Fruit fly (Drosophila melanogaster) whole organism, embryonic: Measurements from ENCODE around the gene raptor.

Experiments used
- B-H2 ChIP-seq: fragments of 200-800 bp; sonication (Bioruptor generic); optimal IDR thresholded peaks from 2 replicates; lab custom pipeline; 2018; ENCODE audit warnings: missing biosample characterization, mild to moderate bottlenecking, missing genetic modification characterization
- BtbVII ChIP-seq: fragments of 200-800 bp; sonication (Bioruptor generic); optimal IDR thresholded peaks from 3 replicates; lab custom pipeline; 2017; ENCODE audit warnings: missing biosample characterization, mild to moderate bottlenecking, missing genetic modification characterization
- CG10979 ChIP-seq: fragments of 200-800 bp; sonication (Bioruptor generic); optimal IDR thresholded peaks from 2 replicates; lab custom pipeline; 2018; ENCODE audit warnings: missing biosample characterization, mild to moderate bottlenecking, missing genetic modification characterization, moderate library complexity
- CG12299 ChIP-seq: fragments of 200-800 bp; sonication (Bioruptor generic); optimal IDR thresholded peaks from 2 replicates; lab custom pipeline; 2018; ENCODE audit warnings: missing biosample characterization, mild to moderate bottlenecking, missing genetic modification characterization
- CG12942 ChIP-seq: fragments of 200-800 bp; sonication (Bioruptor generic); optimal IDR thresholded peaks from 3 replicates; lab custom pipeline; 2016; ENCODE audit warnings: missing biosample characterization, missing genetic modification characterization
- CG13624 ChIP-seq: fragments of 200-800 bp; sonication (Bioruptor generic); optimal IDR thresholded peaks from 2 replicates; lab custom pipeline; 2016; ENCODE audit warnings: missing biosample characterization, missing genetic modification characterization
- CG13894 ChIP-seq: fragments of 200-800 bp; sonication (Bioruptor generic); optimal IDR thresholded peaks from 3 replicates; lab custom pipeline; 2018; ENCODE audit warnings: missing biosample characterization, mild to moderate bottlenecking, missing genetic modification characterization, moderate library complexity
- CG14441 ChIP-seq: fragments of 200-800 bp; sonication (Bioruptor generic); IDR thresholded peaks from 2 replicates; pipeline ENCODE4 v1.3.6; 2022; ENCODE audit warnings: missing biosample characterization, missing genetic modification characterization
- CG1603 ChIP-seq: fragments of 200-800 bp; sonication (Bioruptor generic); optimal IDR thresholded peaks from 2 replicates; lab custom pipeline; 2019; ENCODE audit warnings: missing biosample characterization, mild to moderate bottlenecking, missing genetic modification characterization, moderate library complexity
- CG1647 ChIP-seq: fragments of 200-800 bp; sonication (Bioruptor generic); optimal IDR thresholded peaks from 3 replicates; lab custom pipeline; 2016; ENCODE audit warnings: missing biosample characterization, missing genetic modification characterization
- CG17385 ChIP-seq: fragments of 200-800 bp; sonication (Bioruptor generic); optimal IDR thresholded peaks from 3 replicates; lab custom pipeline; 2018; ENCODE audit warnings: missing biosample characterization, mild to moderate bottlenecking, missing genetic modification characterization
- CG17612 ChIP-seq: fragments of 200-800 bp; sonication (Bioruptor generic); IDR thresholded peaks from 2 replicates; pipeline ENCODE4 v1.3.6; 2022; ENCODE audit warnings: missing biosample characterization, missing genetic modification characterization
- CG2199 ChIP-seq: fragments of 200-800 bp; sonication (Bioruptor generic); IDR thresholded peaks from 3 replicates; pipeline ENCODE4 v1.3.6; 2022; ENCODE audit warnings: missing biosample characterization, missing genetic modification characterization
- CG31365 ChIP-seq: fragments of 200-800 bp; sonication (Bioruptor generic); optimal IDR thresholded peaks from 2 replicates; lab custom pipeline; 2018; ENCODE audit warnings: missing biosample characterization, mild to moderate bottlenecking, missing genetic modification characterization
- CG31441 ChIP-seq: fragments of 200-800 bp; sonication (Bioruptor generic); IDR thresholded peaks from 2 replicates; pipeline ENCODE4 v1.3.6; 2022; ENCODE audit warnings: missing biosample characterization, missing genetic modification characterization
- CG4404 ChIP-seq: fragments of 200-800 bp; sonication (Bioruptor generic); IDR thresholded peaks from 2 replicates; pipeline ENCODE4 v1.3.6; 2022; ENCODE audit warnings: missing biosample characterization, missing genetic modification characterization
- CG5953 ChIP-seq: fragments of 200-800 bp; sonication (Bioruptor generic); IDR thresholded peaks from 2 replicates; pipeline ENCODE4 v1.3.6; 2022; ENCODE audit warnings: missing biosample characterization, missing genetic modification characterization
- CG6813 ChIP-seq: fragments of 200-800 bp; sonication (Bioruptor generic); optimal IDR thresholded peaks from 2 replicates; lab custom pipeline; 2017; ENCODE audit warnings: missing biosample characterization, missing genetic modification characterization, mild to moderate bottlenecking, moderate library complexity, missing genetic modification reagents
- CG7271 ChIP-seq: fragments of 200-800 bp; sonication (Bioruptor generic); optimal IDR thresholded peaks from 2 replicates; lab custom pipeline; 2018; ENCODE audit warnings: missing biosample characterization, mild to moderate bottlenecking, missing genetic modification characterization, moderate library complexity
- CG8281 ChIP-seq: fragments of 200-800 bp; sonication (Bioruptor generic); optimal IDR thresholded peaks from 2 replicates; lab custom pipeline; 2018; ENCODE audit warnings: missing biosample characterization, mild to moderate bottlenecking, missing genetic modification characterization, moderate library complexity
- D19A ChIP-seq: fragments of 200-800 bp; optimal IDR thresholded peaks from 3 replicates; lab custom pipeline; 2019; ENCODE audit warnings: missing biosample characterization, mild to moderate bottlenecking, missing genetic modification characterization, moderate library complexity
- Deaf1 ChIP-seq: fragments of 200-800 bp; optimal IDR thresholded peaks from 3 replicates; lab custom pipeline; 2019; ENCODE audit warnings: missing biosample characterization, mild to moderate bottlenecking, missing genetic modification characterization, moderate library complexity
- Dfd ChIP-seq, 2 experiments: fragments of >200 bp; optimal IDR thresholded peaks; 2 replicates each; lab custom pipeline; 2017; ENCODE audit warnings: missing biosample characterization in 2 of 2, missing genetic modification characterization in 2 of 2
- ERR ChIP-seq: fragments of 200-800 bp; sonication (Bioruptor generic); optimal IDR thresholded peaks from 2 replicates; lab custom pipeline; 2016; ENCODE audit warnings: missing biosample characterization, missing genetic modification characterization
- Ets65A ChIP-seq: fragments of 200-800 bp; sonication (Bioruptor generic); peaks from one replicate; lab custom pipeline; 2016; ENCODE audit warnings: missing biosample characterization, missing genetic modification characterization
- Fer3 ChIP-seq: fragments of 200-800 bp; sonication (Bioruptor generic); optimal IDR thresholded peaks from 2 replicates; lab custom pipeline; 2018; ENCODE audit warnings: missing biosample characterization, mild to moderate bottlenecking, missing genetic modification characterization, moderate library complexity
- Hmr ChIP-seq: fragments of 200-800 bp; sonication (Bioruptor generic); optimal IDR thresholded peaks from 3 replicates; lab custom pipeline; 2017; ENCODE audit warnings: mild to moderate bottlenecking, missing biosample characterization, missing genetic modification reagents, missing genetic modification characterization
- Hr3 ChIP-seq: fragments of 200-800 bp; sonication (Bioruptor generic); optimal IDR thresholded peaks from 3 replicates; lab custom pipeline; 2016; ENCODE audit warnings: missing biosample characterization, missing genetic modification characterization
- Kr ChIP-seq: fragments of 200-800 bp; sonication (Bioruptor generic); optimal IDR thresholded peaks from 2 replicates; lab custom pipeline; 2017; ENCODE audit warnings: missing biosample characterization, mild to moderate bottlenecking, missing genetic modification characterization
- Meics ChIP-seq: fragments of 200-800 bp; sonication (Bioruptor generic); optimal IDR thresholded peaks from 2 replicates; lab custom pipeline; 2017; ENCODE audit warnings: missing biosample characterization, mild to moderate bottlenecking, missing genetic modification characterization
- Mes4 ChIP-seq: fragments of 200-800 bp; sonication (Bioruptor generic); optimal IDR thresholded peaks from 2 replicates; lab custom pipeline; 2016; ENCODE audit warnings: missing biosample characterization, missing genetic modification characterization
- Side ChIP-seq: fragments of 200-800 bp; sonication (Bioruptor generic); optimal IDR thresholded peaks from 2 replicates; lab custom pipeline; 2016; ENCODE audit warnings: missing biosample characterization, missing genetic modification characterization
- Sin3A ChIP-seq: fragments of >200 bp; optimal IDR thresholded peaks from 2 replicates; lab custom pipeline; 2018
- abd-A ChIP-seq: fragments of 200-800 bp; sonication (Bioruptor generic); optimal IDR thresholded peaks from 3 replicates; lab custom pipeline; 2019; ENCODE audit warnings: missing biosample characterization, mild to moderate bottlenecking, missing genetic modification characterization, moderate library complexity
- amos ChIP-seq: fragments of 200-800 bp; sonication (Bioruptor generic); IDR thresholded peaks from 2 replicates; pipeline ENCODE4 v1.3.6; 2022; ENCODE audit warnings: missing biosample characterization, missing genetic modification characterization; ENCODE audit not compliant: partially characterized antibody
- crp ChIP-seq, 2 experiments: fragments of 200-800 bp; sonication (Bioruptor generic); optimal IDR thresholded peaks; 2 replicates in 1 of 2; 3 replicates in 1 of 2; lab custom pipeline; 2017; ENCODE audit warnings: missing biosample characterization in 2 of 2, missing genetic modification characterization in 2 of 2, mild to moderate bottlenecking in 1 of 2, moderate library complexity in 1 of 2
- dimm ChIP-seq: fragments of 200-800 bp; sonication (Bioruptor generic); IDR thresholded peaks from 2 replicates; pipeline ENCODE4 v1.3.6; 2022; ENCODE audit warnings: missing biosample characterization, missing genetic modification characterization
- dmrt11E ChIP-seq: fragments of 200-800 bp; sonication (Bioruptor generic); optimal IDR thresholded peaks from 3 replicates; lab custom pipeline; 2018; ENCODE audit warnings: missing biosample characterization, mild to moderate bottlenecking, missing genetic modification characterization, moderate library complexity
- emc ChIP-seq: fragments of 200-800 bp; sonication (Bioruptor generic); optimal IDR thresholded peaks from 2 replicates; lab custom pipeline; 2016; ENCODE audit warnings: missing biosample characterization, missing genetic modification characterization
- ind ChIP-seq: fragments of 200-800 bp; sonication (Bioruptor generic); optimal IDR thresholded peaks from 3 replicates; lab custom pipeline; 2016; ENCODE audit warnings: missing biosample characterization, missing genetic modification characterization
- inv ChIP-seq: fragments of 200-800 bp; sonication (Bioruptor generic); IDR thresholded peaks from 2 replicates; pipeline ENCODE4 v1.3.6; 2022; ENCODE audit warnings: missing biosample characterization, missing genetic modification characterization; ENCODE audit not compliant: partially characterized antibody
- lab ChIP-seq: fragments of 200-800 bp; sonication (Bioruptor generic); optimal IDR thresholded peaks from 3 replicates; lab custom pipeline; 2017; ENCODE audit warnings: missing biosample characterization, missing genetic modification characterization, mild to moderate bottlenecking, moderate library complexity, missing genetic modification reagents
- prd ChIP-seq, 3 experiments: fragments of >200 bp in 2 of 3; fragments of 200-800 bp in 1 of 3; sonication (Bioruptor generic) in 1 of 3; optimal IDR thresholded peaks in 2 of 3; IDR thresholded peaks in 1 of 3; 2 replicates in 2 of 3; 3 replicates in 1 of 3; pipeline versions ENCODE4 v1.3.6 to Lab custom; 2017 to 2022; ENCODE audit warnings: missing biosample characterization in 1 of 3, missing genetic modification characterization in 1 of 3
- schlank ChIP-seq: fragments of 200-800 bp; sonication (Bioruptor generic); optimal IDR thresholded peaks from 2 replicates; lab custom pipeline; 2018; ENCODE audit warnings: missing biosample characterization, mild to moderate bottlenecking, missing genetic modification characterization
- stc ChIP-seq: fragments of 200-800 bp; sonication (Bioruptor generic); IDR thresholded peaks from 2 replicates; pipeline ENCODE4 v1.3.6; 2022; ENCODE audit warnings: missing biosample characterization, missing genetic modification characterization
- tin ChIP-seq: fragments of 200-800 bp; sonication (Bioruptor generic); optimal IDR thresholded peaks from 3 replicates; lab custom pipeline; 2016; ENCODE audit warnings: missing biosample characterization, missing genetic modification characterization
- twi ChIP-seq: fragments of 200-800 bp; optimal IDR thresholded peaks from 2 replicates; lab custom pipeline; 2019; ENCODE audit warnings: missing biosample characterization, mild to moderate bottlenecking, missing genetic modification characterization, moderate library complexity
- usp ChIP-seq: fragments of >200 bp; optimal IDR thresholded peaks from 2 replicates; lab custom pipeline; 2017; ENCODE audit warnings: missing biosample characterization, missing genetic modification characterization
- zen2 ChIP-seq: fragments of 200-800 bp; sonication (Bioruptor generic); IDR thresholded peaks from 3 replicates; pipeline ENCODE4 v1.3.6; 2022; ENCODE audit warnings: missing biosample characterization, missing genetic modification characterization; ENCODE audit not compliant: partially characterized antibody

The raptor gene

dm6 chrX:6090809-6091667 lies 1.0 kb upstream of the raptor start, which contains the start of the genes Nep1 and Mipp2 (continued):
- TF ChIP-seq CG1647 (GFP tag; lab: Kevin White, UChicago) (no peak), CG10979 (tag; lab: Kevin White, UChicago) (no peak), CG14441 (GFP tag; lab: Robert Waterston, UW) (peak; percentile 61), Ets65A (GFP tag; lab: Kevin White, UChicago) (peak; percentile 96), dimm (GFP tag; lab: Robert Waterston, UW) (no peak), Deaf1 (tag; lab: Kevin White, UChicago) (no peak), CG1603 (peak; percentile 36), CG12299 (tag; lab: Kevin White, UChicago) (peak; percentile 10), Sin3A (lab: Kevin White, UChicago) (peak; percentile 41), Hr3 (GFP tag; lab: Kevin White, UChicago) (peak; percentile 9), Dfd (GFP tag; optimal IDR thresholded peaks at IDR 0.05; lab: Kevin White, UChicago) (no peak), CG17385 (GFP tag; lab: Kevin White, UChicago) (no peak), stc (GFP tag; lab: Robert Waterston, UW) (0 out of 2 replicates have a peak, but pooled peaks have one; percentile 46), CG8281 (tag; lab: Kevin White, UChicago) (no peak), amos (GFP tag; lab: Robert Waterston, UW) (no peak), Hmr (GFP tag; lab: Kevin White, UChicago) (peak; percentile 47), CG13894 (tag; lab: Kevin White, UChicago) (no peak), tin (GFP tag; lab: Kevin White, UChicago) (no peak), Meics (peak; percentile 29), D19A (tag; lab: Kevin White, UChicago) (no peak), zen2 (GFP tag; lab: Robert Waterston, UW) (no peak), prd (optimal IDR thresholded peaks at IDR 0.05; lab: Kevin White, UChicago) (no peak), prd (GFP tag; IDR thresholded peaks at IDR 0.05; lab: Robert Waterston, UW) (peak; percentile 51; the same call in 1 of the 3 replicates), CG31365 (tag; lab: Kevin White, UChicago) (no peak), Kr (GFP tag; lab: Kevin White, UChicago) (no peak), B-H2 (GFP tag; lab: Kevin White, UChicago) (no peak), ERR (GFP tag; lab: Kevin White, UChicago) (no peak), CG7271 (tag; lab: Kevin White, UChicago) (no peak), CG2199 (GFP tag; lab: Robert Waterston, UW) (no peak), CG4404 (no peak), CG17612 (GFP tag; lab: Robert Waterston, UW) (no peak), CG13624 (GFP tag; lab: Kevin White, UChicago) (no peak), inv (GFP tag; lab: Robert Waterston, UW) (no peak), crp (GFP tag; optimal IDR thresholded peaks at IDR 0.05; lab: Kevin White, UChicago) (peak in 1 of 2 experiments; percentile 78), Side (GFP tag; lab: Kevin White, UChicago) (peak; percentile 13), Fer3 (peak; percentile 46), usp (GFP tag; lab: Kevin White, UChicago) (no peak), schlank (tag; lab: Kevin White, UChicago) (peak; percentile 3), ind (GFP tag; lab: Kevin White, UChicago) (peak; percentile 11), dmrt11E (tag; lab: Kevin White, UChicago) (no peak), CG5953 (no peak), CG12942 (GFP tag; lab: Kevin White, UChicago) (no peak), CG6813 (GFP tag; lab: Kevin White, UChicago) (no peak), Mes4 (GFP tag; lab: Kevin White, UChicago) (peak; percentile 9), lab (GFP tag; lab: Kevin White, UChicago) (no peak), emc (no peak), CG31441 (GFP tag; lab: Robert Waterston, UW) (no peak), abd-A (tag; lab: Kevin White, UChicago) (no peak), twi (no peak), BtbVII (peak; percentile 17)
